Fruit fly (Drosophila melanogaster) whole organism, embryonic: ENCODE measurements around the gene CG5902.
A peak's percentile ranks its signal among the peaks of the same experiment; 100 is the strongest.

ENCODE experiments used
- Atf-2 ChIP-seq: fragments of 200-800 bp; sonication (Bioruptor generic); optimal IDR thresholded peaks from 2 replicates; lab custom pipeline; 2016; ENCODE audit warnings: missing biosample characterization, missing genetic modification characterization
- CG1024 ChIP-seq: fragments of 200-800 bp; sonication (Bioruptor generic); IDR thresholded peaks from 2 replicates; pipeline ENCODE4 v1.3.6; 2022; ENCODE audit warnings: missing biosample characterization, missing genetic modification characterization
- CG10565 ChIP-seq: fragments of 200-800 bp; sonication (Bioruptor generic); optimal IDR thresholded peaks from 3 replicates; lab custom pipeline; 2016; ENCODE audit warnings: missing biosample characterization, mild to moderate bottlenecking, missing genetic modification characterization
- CG10654 ChIP-seq: fragments of 200-800 bp; sonication (Bioruptor generic); optimal IDR thresholded peaks from 2 replicates; lab custom pipeline; 2016; ENCODE audit warnings: missing biosample characterization, missing genetic modification characterization
- CG11456 ChIP-seq: fragments of 200-800 bp; sonication (Bioruptor generic); IDR thresholded peaks from 3 replicates; pipeline ENCODE4 v1.3.6; 2022; ENCODE audit warnings: missing biosample characterization, missing genetic modification characterization
- CG12155 ChIP-seq: fragments of 200-800 bp; sonication (Bioruptor generic); optimal IDR thresholded peaks from 3 replicates; lab custom pipeline; 2016; ENCODE audit warnings: missing biosample characterization, missing genetic modification characterization
- CG12391 ChIP-seq: fragments of 200-800 bp; sonication (Bioruptor generic); optimal IDR thresholded peaks from 3 replicates; lab custom pipeline; 2018; ENCODE audit warnings: missing biosample characterization, mild to moderate bottlenecking, missing genetic modification characterization, moderate library complexity
- CG13123 ChIP-seq: fragments of 200-800 bp; sonication (Bioruptor generic); optimal IDR thresholded peaks from 2 replicates; lab custom pipeline; 2016; ENCODE audit warnings: missing biosample characterization, missing genetic modification characterization
- CG13624 ChIP-seq: fragments of 200-800 bp; sonication (Bioruptor generic); optimal IDR thresholded peaks from 2 replicates; lab custom pipeline; 2016; ENCODE audit warnings: missing biosample characterization, missing genetic modification characterization
- CG14860 ChIP-seq: fragments of 200-800 bp; sonication (Bioruptor generic); IDR thresholded peaks from 3 replicates; pipeline ENCODE4 v1.3.6; 2022; ENCODE audit warnings: missing biosample characterization, missing genetic modification characterization; ENCODE audit not compliant: partially characterized antibody
- CG17186 ChIP-seq: fragments of 200-800 bp; sonication (Bioruptor generic); optimal IDR thresholded peaks from 3 replicates; lab custom pipeline; 2017; ENCODE audit warnings: missing biosample characterization, missing genetic modification reagents, missing genetic modification characterization
- CG18262 ChIP-seq: fragments of 200-800 bp; optimal IDR thresholded peaks from 3 replicates; lab custom pipeline; 2019; ENCODE audit warnings: missing biosample characterization, mild to moderate bottlenecking, missing genetic modification characterization, moderate library complexity
- CG3838 ChIP-seq: fragments of 200-800 bp; sonication (Bioruptor generic); optimal IDR thresholded peaks from 3 replicates; lab custom pipeline; 2016; ENCODE audit warnings: missing biosample characterization, missing genetic modification characterization
- CG43689 ChIP-seq: fragments of 200-800 bp; sonication (Bioruptor generic); IDR thresholded peaks from 2 replicates; pipeline ENCODE4 v1.3.6; 2022; ENCODE audit warnings: missing biosample characterization, missing genetic modification characterization
- CG4404 ChIP-seq: fragments of 200-800 bp; sonication (Bioruptor generic); IDR thresholded peaks from 2 replicates; pipeline ENCODE4 v1.3.6; 2022; ENCODE audit warnings: missing biosample characterization, missing genetic modification characterization
- CG5245 ChIP-seq: fragments of 200-800 bp; sonication (Bioruptor generic); optimal IDR thresholded peaks from 3 replicates; lab custom pipeline; 2016; ENCODE audit warnings: missing biosample characterization, missing genetic modification characterization
- CG7357 ChIP-seq: fragments of 200-800 bp; sonication (Bioruptor generic); IDR thresholded peaks from 3 replicates; pipeline ENCODE4 v1.3.6; 2022; ENCODE audit warnings: missing biosample characterization, missing genetic modification characterization
- CG7556 ChIP-seq: fragments of 200-800 bp; sonication (Bioruptor generic); optimal IDR thresholded peaks from 2 replicates; lab custom pipeline; 2017; ENCODE audit warnings: missing biosample characterization, mild to moderate bottlenecking, missing genetic modification characterization
- CG7745 ChIP-seq: fragments of 200-800 bp; sonication (Bioruptor generic); optimal IDR thresholded peaks from 2 replicates; lab custom pipeline; 2018; ENCODE audit warnings: missing biosample characterization, mild to moderate bottlenecking, missing genetic modification characterization, moderate library complexity
- CG8944 ChIP-seq: fragments of 200-800 bp; sonication (Bioruptor generic); optimal IDR thresholded peaks from 3 replicates; lab custom pipeline; 2016; ENCODE audit warnings: missing biosample characterization, missing genetic modification characterization
- CG9437 ChIP-seq: fragments of 200-800 bp; sonication (Bioruptor generic); optimal IDR thresholded peaks from 2 replicates; lab custom pipeline; 2018; ENCODE audit warnings: missing biosample characterization, mild to moderate bottlenecking, missing genetic modification characterization
- CG9797 ChIP-seq: fragments of 200-800 bp; sonication (Bioruptor generic); optimal IDR thresholded peaks from 3 replicates; lab custom pipeline; 2018; ENCODE audit warnings: missing biosample characterization, mild to moderate bottlenecking, missing genetic modification characterization
- Chrac-16 ChIP-seq: fragments of 200-800 bp; sonication (Bioruptor generic); optimal IDR thresholded peaks from 3 replicates; lab custom pipeline; 2016; ENCODE audit warnings: missing biosample characterization, missing genetic modification characterization
- CkIIα-i1 ChIP-seq: fragments of 200-800 bp; sonication (Bioruptor generic); IDR thresholded peaks from 2 replicates; pipeline ENCODE4 v1.3.6; 2022; ENCODE audit warnings: missing biosample characterization, missing genetic modification characterization
- Dad ChIP-seq: fragments of 200-800 bp; sonication (Bioruptor generic); optimal IDR thresholded peaks from 3 replicates; lab custom pipeline; 2016; ENCODE audit warnings: missing biosample characterization, missing genetic modification characterization
- E2f2 ChIP-seq: fragments of 200-800 bp; sonication (Bioruptor generic); IDR thresholded peaks from 2 replicates; pipeline ENCODE4 v1.3.6; 2022; ENCODE audit warnings: missing biosample characterization, missing genetic modification characterization
- Eip74EF ChIP-seq, 2 experiments: fragments of 200-800 bp in 1 of 2; fragments of >200 bp in 1 of 2; sonication (Bioruptor generic) in 1 of 2; optimal IDR thresholded peaks; 2 replicates each; lab custom pipeline; 2017 to 2019; ENCODE audit warnings: missing biosample characterization in 2 of 2, missing genetic modification characterization in 2 of 2, mild to moderate bottlenecking in 1 of 2, moderate library complexity in 1 of 2
- Ets65A ChIP-seq: fragments of 200-800 bp; sonication (Bioruptor generic); peaks from one replicate; lab custom pipeline; 2016; ENCODE audit warnings: missing biosample characterization, missing genetic modification characterization
- Hey ChIP-seq: fragments of 200-800 bp; sonication (Bioruptor generic); optimal IDR thresholded peaks from 3 replicates; lab custom pipeline; 2018; ENCODE audit warnings: missing biosample characterization, mild to moderate bottlenecking, missing genetic modification characterization
- Med ChIP-seq: fragments of 200-800 bp; sonication (Bioruptor generic); peaks from one replicate; lab custom pipeline; 2016; ENCODE audit warnings: missing biosample characterization, missing genetic modification characterization, mild to moderate bottlenecking, inconsistent platforms, moderate library complexity
- Mes4 ChIP-seq: fragments of 200-800 bp; sonication (Bioruptor generic); optimal IDR thresholded peaks from 2 replicates; lab custom pipeline; 2016; ENCODE audit warnings: missing biosample characterization, missing genetic modification characterization
- Oaz ChIP-seq: fragments of 200-800 bp; sonication (Bioruptor generic); IDR thresholded peaks from 2 replicates; pipeline ENCODE4 v1.3.6; 2022; ENCODE audit warnings: missing biosample characterization, missing genetic modification characterization
- Rfx ChIP-seq: fragments of 200-800 bp; sonication (Bioruptor generic); IDR thresholded peaks from 2 replicates; pipeline ENCODE4 v1.3.6; 2022; ENCODE audit warnings: missing biosample characterization, missing genetic modification characterization
- Sin3A ChIP-seq: fragments of >200 bp; optimal IDR thresholded peaks from 2 replicates; lab custom pipeline; 2018
- Sox102F ChIP-seq: fragments of 200-800 bp; sonication (Bioruptor generic); optimal IDR thresholded peaks from 2 replicates; lab custom pipeline; 2018; ENCODE audit warnings: missing biosample characterization, mild to moderate bottlenecking, missing genetic modification characterization, moderate library complexity
- cas ChIP-seq: fragments of 200-800 bp; sonication (Bioruptor generic); IDR thresholded peaks from 2 replicates; pipeline ENCODE4 v1.3.6; 2022; ENCODE audit warnings: missing biosample characterization, missing genetic modification characterization
- chm ChIP-seq: fragments of 200-800 bp; sonication (Bioruptor generic); IDR thresholded peaks from 2 replicates; pipeline ENCODE4 v1.3.6; 2022; ENCODE audit warnings: missing biosample characterization, missing genetic modification characterization
- dmrt99B ChIP-seq: fragments of 200-800 bp; sonication (Bioruptor generic); optimal IDR thresholded peaks from 2 replicates; lab custom pipeline; 2018; ENCODE audit warnings: missing biosample characterization, mild to moderate bottlenecking, missing genetic modification characterization, moderate library complexity
- ewg ChIP-seq: fragments of 200-800 bp; sonication (Bioruptor generic); optimal IDR thresholded peaks from 3 replicates; lab custom pipeline; 2017; ENCODE audit warnings: mild to moderate bottlenecking, missing biosample characterization, missing genetic modification reagents, missing genetic modification characterization
- fd96Cb ChIP-seq: fragments of 200-800 bp; sonication (Bioruptor generic); optimal IDR thresholded peaks from 2 replicates; lab custom pipeline; 2018; ENCODE audit warnings: missing biosample characterization, mild to moderate bottlenecking, missing genetic modification characterization, moderate library complexity
- her ChIP-seq: fragments of 200-800 bp; sonication (Bioruptor generic); optimal IDR thresholded peaks from 2 replicates; lab custom pipeline; 2016; ENCODE audit warnings: missing biosample characterization, missing genetic modification characterization
- jing ChIP-seq: fragments of 200-800 bp; sonication (Bioruptor generic); optimal IDR thresholded peaks from 2 replicates; lab custom pipeline; 2018; ENCODE audit warnings: missing biosample characterization, mild to moderate bottlenecking, missing genetic modification characterization
- lmd ChIP-seq: fragments of 200-800 bp; sonication (Bioruptor generic); IDR thresholded peaks from 2 replicates; pipeline ENCODE4 v1.3.6; 2022; ENCODE audit warnings: missing biosample characterization, missing genetic modification characterization
- mam ChIP-seq: fragments of 200-800 bp; sonication (Bioruptor generic); optimal IDR thresholded peaks from 3 replicates; lab custom pipeline; 2016; ENCODE audit warnings: missing biosample characterization, missing genetic modification characterization
- pho ChIP-seq: fragments of 200-800 bp; sonication (Bioruptor generic); optimal IDR thresholded peaks from 2 replicates; lab custom pipeline; 2016; ENCODE audit warnings: missing biosample characterization, missing genetic modification characterization
- pnt ChIP-seq: fragments of 200-800 bp; sonication (Bioruptor generic); optimal IDR thresholded peaks from 3 replicates; lab custom pipeline; 2016; ENCODE audit warnings: missing biosample characterization, missing genetic modification characterization
- row ChIP-seq: fragments of 200-800 bp; sonication (Bioruptor generic); IDR thresholded peaks from 3 replicates; pipeline ENCODE4 v1.3.6; 2022; ENCODE audit warnings: missing biosample characterization, missing genetic modification characterization
- sens ChIP-seq: fragments of 200-800 bp; sonication (Bioruptor generic); peaks from one replicate; lab custom pipeline; 2016; ENCODE audit warnings: missing biosample characterization, missing genetic modification characterization
- tll ChIP-seq, 2 experiments: fragments of 200-800 bp in 1 of 2; fragments of >200 bp in 1 of 2; sonication (Bioruptor generic) in 1 of 2; optimal IDR thresholded peaks; 2 replicates each; lab custom pipeline; 2017 to 2019; ENCODE audit warnings: missing biosample characterization in 2 of 2, missing genetic modification characterization in 2 of 2, mild to moderate bottlenecking in 1 of 2, moderate library complexity in 1 of 2
- vvl ChIP-seq: fragments of 200-800 bp; sonication (Bioruptor generic); IDR thresholded peaks from 2 replicates; pipeline ENCODE4 v1.3.6; 2022; ENCODE audit warnings: missing biosample characterization, missing genetic modification characterization
- wdn ChIP-seq: fragments of 200-800 bp; sonication (Bioruptor generic); IDR thresholded peaks from 2 replicates; pipeline ENCODE4 v1.3.6; 2022; ENCODE audit warnings: missing biosample characterization, missing genetic modification characterization
- yki ChIP-seq: fragments of >200 bp; optimal IDR thresholded peaks from 3 replicates; lab custom pipeline; 2018

Gene CG5902

dm6 chr3R:23942965-23943413 lies 43.5 kb upstream of the CG5902 start, which contains the start of gene Gdh (continued):
- TF ChIP-seq Atf-2 (GFP tag; lab: Kevin White, UChicago), result no peak
- peak; percentile 47; the same call in 1 of the 2 replicates for TF ChIP-seq E2f2 (GFP tag; lab: Robert Waterston, UW)
- TF ChIP-seq fd96Cb (tag; lab: Kevin White, UChicago), result no peak
- no peak for TF ChIP-seq CG3838 (GFP tag; lab: Kevin White, UChicago)
- peak; percentile 11 for TF ChIP-seq mam (GFP tag; lab: Kevin White, UChicago)
- no peak for TF ChIP-seq Dad (GFP tag; lab: Kevin White, UChicago)
- peak; percentile 70; the same call in 1 of the 2 replicates for TF ChIP-seq chm (GFP tag; lab: Robert Waterston, UW)
- no peak for TF ChIP-seq Sin3A
- TF ChIP-seq her (GFP tag; lab: Kevin White, UChicago), result peak; percentile 3
- TF ChIP-seq jing (GFP tag; lab: Kevin White, UChicago), result no peak
- TF ChIP-seq CG5245 (GFP tag; lab: Kevin White, UChicago), result no peak
- TF ChIP-seq sens (GFP tag; lab: Kevin White, UChicago), result peak; percentile 77
- no peak for TF ChIP-seq Chrac-16 (GFP tag; lab: Kevin White, UChicago)

DNA sequence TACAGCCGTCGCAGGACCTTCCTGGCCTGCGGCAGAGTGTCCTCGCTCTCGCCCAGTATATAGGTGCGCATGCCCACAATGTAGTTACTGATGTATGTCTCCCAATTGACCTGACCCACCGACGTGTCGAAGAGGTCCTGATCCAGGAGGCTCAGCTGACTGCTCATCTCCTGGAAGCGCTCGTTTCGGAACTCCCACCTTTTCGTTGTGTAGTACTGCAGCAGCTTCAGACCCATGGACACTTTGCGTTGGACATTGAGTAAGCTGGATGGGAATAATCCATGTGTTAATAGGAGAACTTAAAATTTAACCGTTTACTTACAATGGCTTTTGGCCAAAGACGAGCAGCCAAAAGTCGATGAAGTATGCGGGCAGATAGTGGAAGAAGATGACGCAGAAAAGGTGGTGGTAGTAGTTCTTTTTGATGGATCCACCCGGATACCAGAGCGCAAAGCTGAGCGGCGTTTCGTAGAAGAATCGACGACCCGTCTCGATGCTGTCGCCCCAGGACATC lies 42.5 kb upstream of the CG5902 start:
- no peak for TF ChIP-seq CG9437 (GFP tag; lab: Kevin White, UChicago)
- TF ChIP-seq Mes4 (GFP tag; lab: Kevin White, UChicago), result no peak
- no peak for TF ChIP-seq CG1024 (GFP tag; lab: Robert Waterston, UW)
- TF ChIP-seq tll (GFP tag; optimal IDR thresholded peaks at IDR 0.05; lab: Kevin White, UChicago), result no peak
- no peak for TF ChIP-seq ewg
- TF ChIP-seq CG11456 (GFP tag; lab: Robert Waterston, UW), result no peak
- no peak for TF ChIP-seq CG13123 (GFP tag; lab: Kevin White, UChicago)
- TF ChIP-seq CG7556 (GFP tag; lab: Kevin White, UChicago), result no peak
- TF ChIP-seq CG14860, result no peak
- TF ChIP-seq pnt (GFP tag; lab: Kevin White, UChicago), result peak; percentile 25
- TF ChIP-seq cas (GFP tag; lab: Robert Waterston, UW), result no peak
- TF ChIP-seq CG12155 (GFP tag; lab: Kevin White, UChicago), result no peak
- no peak for TF ChIP-seq CG8944
- TF ChIP-seq Med (GFP tag; lab: Kevin White, UChicago), result peak; percentile 50
- 0 out of 2 replicates have a peak, but pooled peaks have one; percentile 9 for TF ChIP-seq Oaz
- no peak for TF ChIP-seq CG9797 (GFP tag; lab: Kevin White, UChicago)
- TF ChIP-seq yki (lab: Kevin White, UChicago), result no peak
- no peak for TF ChIP-seq CG4404 (GFP tag; lab: Robert Waterston, UW)
- TF ChIP-seq Hey, result no peak
- no peak for TF ChIP-seq row
- no peak for TF ChIP-seq CkIIα-i1 (GFP tag; lab: Robert Waterston, UW)
- TF ChIP-seq CG43689 (GFP tag; lab: Robert Waterston, UW), result no peak
- TF ChIP-seq CG10565 (GFP tag; lab: Kevin White, UChicago), result no peak
- no peak for TF ChIP-seq lmd (GFP tag; lab: Robert Waterston, UW)
- peak; percentile 92 for TF ChIP-seq Ets65A (GFP tag; lab: Kevin White, UChicago)
- TF ChIP-seq CG10654 (GFP tag; lab: Kevin White, UChicago), result no peak
- TF ChIP-seq Eip74EF (GFP tag; optimal IDR thresholded peaks at IDR 0.05; lab: Kevin White, UChicago), result no peak
- TF ChIP-seq CG12391 (tag; lab: Kevin White, UChicago), result no peak
- no peak for TF ChIP-seq wdn (GFP tag; lab: Robert Waterston, UW)
- no peak for TF ChIP-seq vvl (GFP tag; lab: Robert Waterston, UW)
- no peak for TF ChIP-seq CG7357
- TF ChIP-seq dmrt99B (tag; lab: Kevin White, UChicago), result no peak
- TF ChIP-seq pho (GFP tag; lab: Kevin White, UChicago), result no peak
- TF ChIP-seq Rfx (GFP tag; lab: Robert Waterston, UW), result no peak
- TF ChIP-seq CG13624 (GFP tag; lab: Kevin White, UChicago), result no peak
- TF ChIP-seq CG18262 (tag; lab: Kevin White, UChicago), result no peak
- TF ChIP-seq CG17186, result no peak
- TF ChIP-seq Sox102F (GFP tag; lab: Kevin White, UChicago), result no peak
- TF ChIP-seq CG7745 (tag; lab: Kevin White, UChicago), result no peak
